Worm (Caenorhabditis elegans) whole organism, L1 larva: Measurements from ENCODE around the gene Y42H9AR.4.

Experiments used
- aha-1 ChIP-seq: fragments of 150-350 bp; optimal IDR thresholded peaks from 2 replicates; lab custom pipeline; 2014; ENCODE audit warnings: missing biosample characterization, missing genetic modification characterization
- ama-1 ChIP-seq: fragments of 150-350 bp; optimal IDR thresholded peaks from 2 replicates; lab custom pipeline; 2014
- ceh-8 ChIP-seq: fragments of 200-800 bp; sonication (Bioruptor generic); optimal IDR thresholded peaks from 2 replicates; lab custom pipeline; 2018; ENCODE audit warnings: mild to moderate bottlenecking, missing genetic modification characterization, moderate library complexity, missing compliant biosample characterization
- egl-13 ChIP-seq: sonication (generic microtip); optimal IDR thresholded peaks from 2 replicates; lab custom pipeline; 2016; ENCODE audit warnings: missing genotype, missing genetic modification reagents, missing genetic modification characterization, missing compliant biosample characterization
- lin-13 ChIP-seq: fragments of 150-350 bp; optimal IDR thresholded peaks from 2 replicates; lab custom pipeline; 2014; ENCODE audit warnings: missing biosample characterization, missing genetic modification reagents, missing genetic modification characterization
- nhr-12 ChIP-seq: sonication (generic microtip); optimal IDR thresholded peaks from 2 replicates; lab custom pipeline; 2017; ENCODE audit warnings: missing biosample characterization, missing genetic modification characterization
- nhr-76 ChIP-seq: sonication (generic microtip); optimal IDR thresholded peaks from 2 replicates; lab custom pipeline; 2017; ENCODE audit warnings: missing biosample characterization, missing genetic modification characterization
- nhr-84 ChIP-seq: sonication (generic microtip); optimal IDR thresholded peaks from 2 replicates; lab custom pipeline; 2017; ENCODE audit warnings: missing biosample characterization, missing genetic modification characterization
- pqm-1 ChIP-seq: sonication (generic microtip); optimal IDR thresholded peaks from 3 replicates; lab custom pipeline; 2017; ENCODE audit warnings: missing biosample characterization, missing genetic modification characterization
- skn-1 ChIP-seq: fragments of 150-350 bp; optimal IDR thresholded peaks from 2 replicates; lab custom pipeline; 2014; ENCODE audit warnings: missing biosample characterization, missing genetic modification characterization
- sup-37 ChIP-seq: fragments of 200-800 bp; sonication (Bioruptor generic); optimal IDR thresholded peaks from 2 replicates; lab custom pipeline; 2018; ENCODE audit warnings: mild to moderate bottlenecking, missing genetic modification characterization, missing compliant biosample characterization
- unc-30 ChIP-seq: sonication (generic microtip); optimal IDR thresholded peaks from 2 replicates; lab custom pipeline; 2017; ENCODE audit warnings: missing biosample characterization, missing genetic modification characterization
- ztf-4 ChIP-seq: fragments of 150-350 bp; optimal IDR thresholded peaks from 2 replicates; lab custom pipeline; 2014; ENCODE audit warnings: missing biosample characterization, missing genetic modification characterization

DNA sequence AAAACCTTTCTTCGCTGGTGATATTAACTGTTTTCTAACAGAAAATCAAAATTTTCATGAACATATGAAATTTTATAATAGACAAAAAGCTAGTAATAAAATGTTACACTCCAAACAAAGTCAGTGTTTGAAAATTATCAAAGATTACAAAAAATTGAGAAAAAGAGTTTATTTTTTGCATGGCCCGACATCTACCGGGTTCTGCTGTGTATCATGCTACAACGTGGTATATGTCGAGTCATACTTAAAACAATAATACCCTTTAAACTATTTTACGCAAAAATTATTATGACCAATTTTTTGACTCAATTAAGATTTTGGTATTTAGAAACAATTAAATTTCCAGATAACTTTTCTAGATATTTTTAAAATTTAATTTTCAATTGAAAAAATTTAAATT lies 36.5 kb downstream of the Y42H9AR.4 start:
- TF ChIP-seq ama-1 (lab: Kevin White, UChicago) (no peak), nhr-12 (tag; lab: Kevin White, UChicago) (no peak), nhr-84 (no peak), nhr-76 (tag; lab: Kevin White, UChicago) (no peak), egl-13 (tag; lab: Kevin White, UChicago) (no peak), ztf-4 (tag; lab: Kevin White, UChicago) (no peak), unc-30 (no peak), skn-1 (tag; lab: Kevin White, UChicago) (no peak), ceh-8 (no peak), pqm-1 (no peak), aha-1 (tag; lab: Kevin White, UChicago) (no peak), lin-13 (no peak), sup-37 (GFP tag; lab: Kevin White, UChicago) (no peak)
